Worm (Caenorhabditis elegans) whole organism, L1 larva: ENCODE measurements around the gene B0001.5.

Experiments used
- C04F5.9 ChIP-seq: sonication (generic microtip); optimal IDR thresholded peaks from 2 replicates; lab custom pipeline; 2016; ENCODE audit warnings: missing genetic modification characterization, missing compliant biosample characterization
- C16A3.4 ChIP-seq: fragments of 150-350 bp; optimal IDR thresholded peaks from 2 replicates; lab custom pipeline; 2014; ENCODE audit warnings: missing biosample characterization, missing genetic modification characterization
- C34B4.2 ChIP-seq: sonication (generic microtip); optimal IDR thresholded peaks from 2 replicates; lab custom pipeline; 2017; ENCODE audit warnings: mild to moderate bottlenecking, missing genetic modification characterization, missing compliant biosample characterization
- Y116A8C.19 ChIP-seq: sonication (generic microtip); optimal IDR thresholded peaks from 2 replicates; lab custom pipeline; 2016; ENCODE audit warnings: missing compliant biosample characterization, missing genetic modification characterization, borderline replicate concordance
- ama-1 ChIP-seq: fragments of 150-350 bp; optimal IDR thresholded peaks from 2 replicates; lab custom pipeline; 2014
- ceh-8 ChIP-seq: fragments of 200-800 bp; sonication (Bioruptor generic); optimal IDR thresholded peaks from 2 replicates; lab custom pipeline; 2018; ENCODE audit warnings: mild to moderate bottlenecking, missing genetic modification characterization, moderate library complexity, missing compliant biosample characterization
- ceh-88 ChIP-seq: fragments of 200-800 bp; sonication (Bioruptor generic); IDR thresholded peaks from 2 replicates; pipeline ENCODE4 v1.3.6; 2022; ENCODE audit warnings: missing genetic modification characterization, missing compliant biosample characterization
- dpl-1 ChIP-seq, 3 experiments: fragments of 150-350 bp in 2 of 3; sonication (generic microtip) in 1 of 3; optimal IDR thresholded peaks; 2 replicates each; lab custom pipeline; 2014 to 2017; ENCODE audit warnings: missing biosample characterization in 3 of 3, missing genetic modification characterization in 3 of 3, missing genetic modification reagents in 3 of 3
- dsc-1 ChIP-seq: sonication (generic microtip); optimal IDR thresholded peaks from 2 replicates; lab custom pipeline; 2016; ENCODE audit warnings: mild to moderate bottlenecking, missing genetic modification characterization, missing compliant biosample characterization
- efl-1 ChIP-seq, 4 experiments: fragments of 150-350 bp; optimal IDR thresholded peaks in 3 of 4; peaks in 1 of 4; 1 replicate in 1 of 4; 2 replicates in 3 of 4; lab custom pipeline; 2014; ENCODE audit warnings: missing biosample characterization in 2 of 4, missing genetic modification characterization in 2 of 4, missing genetic modification reagents in 2 of 4
- efl-3 ChIP-seq: fragments of 200-800 bp; sonication (Bioruptor generic); optimal IDR thresholded peaks from 2 replicates; lab custom pipeline; 2018; ENCODE audit warnings: mild to moderate bottlenecking, missing genetic modification characterization, missing compliant biosample characterization
- egl-13 ChIP-seq: sonication (generic microtip); optimal IDR thresholded peaks from 2 replicates; lab custom pipeline; 2016; ENCODE audit warnings: missing genotype, missing genetic modification reagents, missing genetic modification characterization, missing compliant biosample characterization
- elt-3 ChIP-seq, 6 experiments: fragments of 150-350 bp in 1 of 6; sonication (generic microtip); optimal IDR thresholded peaks; 2 replicates each; lab custom pipeline; 2017 to 2018; ENCODE audit warnings: missing biosample characterization in 6 of 6, missing genetic modification characterization in 6 of 6, inconsistent platforms in 1 of 6
- ets-5 ChIP-seq: fragments of 200-800 bp; sonication (Bioruptor generic); IDR thresholded peaks from 2 replicates; pipeline ENCODE4 v1.3.6; 2022; ENCODE audit warnings: missing genetic modification characterization, missing compliant biosample characterization
- fkh-10 ChIP-seq: sonication (generic microtip); optimal IDR thresholded peaks from 2 replicates; lab custom pipeline; 2017; ENCODE audit warnings: missing biosample characterization, missing genetic modification reagents, missing genetic modification characterization
- fkh-4 ChIP-seq: sonication (generic microtip); optimal IDR thresholded peaks from 2 replicates; lab custom pipeline; 2016; ENCODE audit warnings: missing compliant biosample characterization, missing genetic modification characterization, borderline replicate concordance
- fkh-8 ChIP-seq: sonication (generic microtip); optimal IDR thresholded peaks from 2 replicates; lab custom pipeline; 2016; ENCODE audit warnings: mild to moderate bottlenecking, missing genetic modification characterization, missing compliant biosample characterization
- hlh-17 ChIP-seq: fragments of 200-800 bp; sonication (Bioruptor generic); optimal IDR thresholded peaks from 2 replicates; lab custom pipeline; 2018; ENCODE audit warnings: missing genetic modification characterization, mild to moderate bottlenecking, missing compliant biosample characterization, moderate library complexity, borderline replicate concordance
- isw-1 ChIP-seq: fragments of 200-800 bp; sonication (Bioruptor generic); IDR thresholded peaks from 2 replicates; pipeline ENCODE4 v1.3.6; 2022; ENCODE audit warnings: missing genetic modification characterization, missing compliant biosample characterization
- lin-14 ChIP-seq: fragments of 200-800 bp; sonication (Bioruptor generic); optimal IDR thresholded peaks from 2 replicates; lab custom pipeline; 2018; ENCODE audit warnings: mild to moderate bottlenecking, missing genetic modification characterization, moderate library complexity, missing compliant biosample characterization
- lin-39 ChIP-seq: fragments of 150-350 bp; optimal IDR thresholded peaks from 2 replicates; lab custom pipeline; 2014; ENCODE audit warnings: missing biosample characterization, missing genetic modification reagents, missing genetic modification characterization
- lsy-2 ChIP-seq, 2 experiments: fragments of 150-350 bp; optimal IDR thresholded peaks; 2 replicates each; lab custom pipeline; 2014; ENCODE audit warnings: missing biosample characterization in 2 of 2, missing genetic modification characterization in 2 of 2
- mdl-1 ChIP-seq, 2 experiments: fragments of 150-350 bp; optimal IDR thresholded peaks; 2 replicates each; lab custom pipeline; 2014 to 2017; ENCODE audit warnings: missing biosample characterization in 2 of 2, missing genetic modification characterization in 2 of 2, inconsistent platforms in 1 of 2
- mef-2 ChIP-seq: fragments of 150-350 bp; optimal IDR thresholded peaks from 2 replicates; lab custom pipeline; 2014; ENCODE audit warnings: missing biosample characterization, missing genetic modification characterization
- nhr-11 ChIP-seq: fragments of 150-350 bp; optimal IDR thresholded peaks from 2 replicates; lab custom pipeline; 2014; ENCODE audit warnings: missing biosample characterization, missing genetic modification characterization
- nhr-12 ChIP-seq: sonication (generic microtip); optimal IDR thresholded peaks from 2 replicates; lab custom pipeline; 2017; ENCODE audit warnings: missing biosample characterization, missing genetic modification characterization
- nhr-237 ChIP-seq: fragments of 150-350 bp; optimal IDR thresholded peaks from 2 replicates; lab custom pipeline; 2014; ENCODE audit warnings: missing biosample characterization, missing genetic modification characterization
- nhr-28 ChIP-seq: fragments of 150-350 bp; optimal IDR thresholded peaks from 2 replicates; lab custom pipeline; 2014; ENCODE audit warnings: missing biosample characterization, missing genetic modification characterization
- nhr-71 ChIP-seq: sonication (generic microtip); optimal IDR thresholded peaks from 2 replicates; lab custom pipeline; 2016; ENCODE audit warnings: mild to moderate bottlenecking, missing genetic modification characterization, moderate library complexity, missing compliant biosample characterization
- nhr-84 ChIP-seq: sonication (generic microtip); optimal IDR thresholded peaks from 2 replicates; lab custom pipeline; 2017; ENCODE audit warnings: missing biosample characterization, missing genetic modification characterization
- nhr-85 ChIP-seq: sonication (generic microtip); peaks from one replicate; lab custom pipeline; 2016; ENCODE audit warnings: missing genetic modification characterization, inconsistent platforms, missing compliant biosample characterization
- pag-3 ChIP-seq: sonication (generic microtip); optimal IDR thresholded peaks from 2 replicates; lab custom pipeline; 2017; ENCODE audit warnings: missing genetic modification characterization, mild to moderate bottlenecking, missing compliant biosample characterization, antibody characterized with exemption, borderline replicate concordance; ENCODE audit not compliant: insufficient read depth
- pax-3 ChIP-seq: fragments of 200-800 bp; sonication (Bioruptor generic); optimal IDR thresholded peaks from 2 replicates; lab custom pipeline; 2018; ENCODE audit warnings: mild to moderate bottlenecking, missing genetic modification characterization, moderate library complexity, missing compliant biosample characterization
- snu-23 ChIP-seq: sonication (generic microtip); optimal IDR thresholded peaks from 2 replicates; lab custom pipeline; 2016; ENCODE audit warnings: missing genetic modification characterization, missing compliant biosample characterization
- sptf-1 ChIP-seq: fragments of 150-350 bp; optimal IDR thresholded peaks from 2 replicates; lab custom pipeline; 2014; ENCODE audit warnings: missing biosample characterization, missing genetic modification characterization
- unc-30 ChIP-seq: sonication (generic microtip); optimal IDR thresholded peaks from 2 replicates; lab custom pipeline; 2017; ENCODE audit warnings: missing biosample characterization, missing genetic modification characterization
- unc-62 ChIP-seq: fragments of 150-350 bp; optimal IDR thresholded peaks from 2 replicates; lab custom pipeline; 2014; ENCODE audit warnings: missing biosample characterization, missing genetic modification reagents, missing genetic modification characterization
- unc-98 ChIP-seq: fragments of 200-800 bp; sonication (Bioruptor generic); IDR thresholded peaks from 2 replicates; pipeline ENCODE4 v1.3.6; 2022; ENCODE audit warnings: missing genetic modification characterization, missing compliant biosample characterization
- vab-15 ChIP-seq: sonication (generic microtip); optimal IDR thresholded peaks from 2 replicates; lab custom pipeline; 2017; ENCODE audit warnings: missing genotype, mild to moderate bottlenecking, missing genetic modification characterization, missing compliant biosample characterization
- xbp-1 ChIP-seq: sonication (generic microtip); optimal IDR thresholded peaks from 2 replicates; lab custom pipeline; 2016; ENCODE audit warnings: missing genetic modification characterization, missing compliant biosample characterization
- ztf-11 ChIP-seq, 2 experiments: sonication (generic microtip); optimal IDR thresholded peaks; 2 replicates each; lab custom pipeline; 2016 to 2017; ENCODE audit warnings: missing genetic modification characterization in 2 of 2, missing biosample characterization in 1 of 2, missing compliant biosample characterization in 1 of 2

Gene B0001.5

DNA sequence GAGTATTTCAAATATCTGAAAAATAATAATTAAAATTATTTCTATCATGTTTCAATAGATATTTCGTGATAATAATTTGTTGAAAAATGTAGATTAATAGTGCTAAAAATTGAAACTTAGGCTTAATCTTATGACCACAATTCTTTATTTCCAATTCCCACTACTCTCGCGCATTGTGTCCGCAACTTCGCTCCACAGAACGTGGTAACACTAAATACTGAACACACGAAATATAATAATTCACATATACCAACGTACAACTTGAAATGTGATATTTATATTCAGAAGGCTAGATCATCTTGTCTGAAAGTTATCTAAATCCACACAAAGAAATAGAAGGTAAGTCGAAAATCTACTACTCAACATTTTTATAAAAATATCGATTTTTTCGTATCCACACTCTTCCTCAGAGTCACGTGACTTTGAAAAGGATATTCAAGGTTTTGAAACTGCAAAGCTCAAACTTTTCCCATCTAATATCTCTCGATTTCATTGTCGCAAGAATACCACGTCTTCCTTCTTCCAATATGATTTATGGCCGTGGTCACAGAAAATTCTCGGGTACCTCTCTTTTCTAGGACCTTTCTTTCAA is 13.6 kb upstream of the B0001.5 start, which contains the start of gene eri-12 (continued):
- TF ChIP-seq ama-1 (lab: Kevin White, UChicago) (no peak), efl-3 (GFP tag; lab: Kevin White, UChicago) (no peak), nhr-237 (tag; lab: Kevin White, UChicago) (no peak), fkh-10 (no peak)

DNA sequence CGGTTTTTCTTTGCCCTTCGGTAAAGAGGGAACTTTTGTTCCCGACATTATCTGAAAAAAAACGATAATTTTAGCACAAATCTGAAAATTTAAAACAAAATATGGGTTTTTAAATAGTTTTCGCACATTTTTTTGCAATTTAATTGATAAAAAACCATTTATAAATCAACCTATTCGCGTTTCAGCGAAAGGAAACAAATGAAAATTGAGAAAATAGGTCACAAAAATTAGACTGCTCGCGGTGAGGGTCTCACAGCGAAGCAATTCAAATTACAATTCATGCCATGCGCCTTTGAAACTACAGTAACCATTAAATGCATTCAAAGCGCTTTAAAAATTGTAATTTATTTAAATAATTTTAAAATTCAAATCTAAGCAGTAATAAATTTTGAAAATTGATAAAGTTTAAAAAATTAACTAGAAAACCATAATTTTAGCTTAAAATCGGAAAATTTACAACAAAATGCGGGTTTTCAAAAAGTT is 11.1 kb upstream of the B0001.5 start, which contains the start of gene B0001.7:
B0001.7 (minus strand) TSS at position 51 of the 483 bp plus-strand sequence.
- TF ChIP-seq lsy-2 (tag; optimal IDR thresholded peaks at IDR 0.05; lab: Kevin White, UChicago) (no peak), ets-5 (GFP tag; lab: Robert Waterston, UW) (no peak), pag-3 (no peak), ceh-88 (GFP tag; lab: Robert Waterston, UW) (no peak), unc-62 (GFP tag; lab: Kevin White, UChicago) (no peak), lin-14 (no peak), nhr-84 (tag; lab: Kevin White, UChicago) (no peak), unc-30 (no peak), isw-1 (GFP tag; lab: Robert Waterston, UW) (no peak), ama-1 (lab: Kevin White, UChicago) (no peak), xbp-1 (no peak), vab-15 (tag; lab: Kevin White, UChicago) (no peak), C16A3.4 (tag; lab: Kevin White, UChicago) (no peak), elt-3 (tag; optimal IDR thresholded peaks at IDR 0.05; lab: Kevin White, UChicago) (no peak), fkh-4 (tag; lab: Kevin White, UChicago) (no peak)

DNA sequence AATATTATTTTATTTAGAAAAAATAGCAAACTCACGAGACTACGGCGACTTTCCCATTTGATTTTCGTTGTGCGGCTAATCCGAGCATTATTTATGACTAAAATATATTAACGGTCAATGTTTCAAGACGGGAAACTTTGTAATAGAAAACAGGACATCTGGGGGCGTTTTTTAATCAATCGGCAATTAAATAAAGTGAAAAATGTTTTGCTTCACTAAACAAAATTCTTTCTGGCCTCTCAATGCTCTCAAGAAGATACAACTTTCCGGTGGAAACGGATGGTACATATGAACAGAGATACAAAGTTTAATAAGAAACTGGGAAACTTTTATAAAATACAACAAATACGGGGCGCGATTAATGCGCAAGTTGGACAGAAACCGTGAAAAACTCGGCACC is 7.7 kb upstream of the B0001.5 start, which contains the start of gene B0001.2:
B0001.2 (minus strand) TSS at position 101 of the 400 bp plus-strand sequence.
- no peak for TF ChIP-seq C04F5.9 (tag; lab: Kevin White, UChicago)
- TF ChIP-seq lin-39 = no peak
- no peak for TF ChIP-seq mef-2 (tag; lab: Kevin White, UChicago)
- no peak for TF ChIP-seq ceh-8 (GFP tag; lab: Kevin White, UChicago)
- TF ChIP-seq efl-1 (optimal IDR thresholded peaks at IDR 0.05; lab: Kevin White, UChicago) = no peak
- TF ChIP-seq efl-1 (GFP tag; optimal IDR thresholded peaks at IDR 0.05 in 1 of 2; lab: Kevin White, UChicago) = no peak
- TF ChIP-seq isw-1 (GFP tag; lab: Robert Waterston, UW) = no peak
- TF ChIP-seq nhr-28 = no peak
- no peak for TF ChIP-seq sptf-1 (tag; lab: Kevin White, UChicago)
- no peak for TF ChIP-seq ztf-11 (tag; optimal IDR thresholded peaks at IDR 0.05; lab: Kevin White, UChicago)
- no peak for TF ChIP-seq dpl-1 (GFP tag; optimal IDR thresholded peaks at IDR 0.05; lab: Kevin White, UChicago)
- TF ChIP-seq nhr-85 (tag; lab: Kevin White, UChicago) = no peak
- TF ChIP-seq nhr-71 (tag; lab: Kevin White, UChicago) = no peak
- TF ChIP-seq dsc-1 (tag; lab: Kevin White, UChicago) = no peak
- TF ChIP-seq fkh-8 (tag; lab: Kevin White, UChicago) = no peak
- TF ChIP-seq egl-13 (tag; lab: Kevin White, UChicago) = no peak
- no peak for TF ChIP-seq mdl-1 (tag; optimal IDR thresholded peaks at IDR 0.05; lab: Kevin White, UChicago)
- TF ChIP-seq unc-98 (GFP tag; lab: Robert Waterston, UW) = no peak
- TF ChIP-seq snu-23 (GFP tag; lab: Kevin White, UChicago) = no peak

DNA sequence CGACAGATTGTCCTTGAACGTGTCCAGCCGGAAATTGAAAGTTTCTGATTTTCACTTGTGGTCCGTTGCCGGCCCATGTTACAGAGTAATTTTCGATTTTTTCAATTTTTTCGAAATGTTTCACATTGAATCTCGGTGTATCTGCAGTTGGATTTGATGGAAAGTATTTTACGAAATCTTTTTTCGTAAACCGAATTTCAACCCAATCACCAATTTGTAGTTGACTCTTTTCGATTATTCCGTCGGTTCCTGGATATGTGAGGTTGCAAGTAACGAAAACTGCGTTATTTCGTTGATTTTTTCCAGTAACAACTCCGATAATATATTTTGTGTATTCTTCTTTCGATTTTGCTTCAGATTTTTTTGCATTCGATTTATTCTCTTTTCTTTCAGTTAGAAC is 6.5 kb upstream of the B0001.5 start:
- TF ChIP-seq Y116A8C.19 (tag; lab: Kevin White, UChicago) (no peak), nhr-11 (tag; lab: Kevin White, UChicago) (no peak), pax-3 (tag; lab: Kevin White, UChicago) (no peak), C04F5.9 (tag; lab: Kevin White, UChicago) (no peak), ceh-88 (GFP tag; lab: Robert Waterston, UW) (no peak), C34B4.2 (tag; lab: Kevin White, UChicago) (no peak), lin-14 (no peak), nhr-12 (tag; lab: Kevin White, UChicago) (no peak), egl-13 (tag; lab: Kevin White, UChicago) (no peak), fkh-8 (tag; lab: Kevin White, UChicago) (no peak), elt-3 (tag; optimal IDR thresholded peaks at IDR 0.05; lab: Kevin White, UChicago) (no peak), hlh-17 (GFP tag; lab: Kevin White, UChicago) (no peak), nhr-237 (tag; lab: Kevin White, UChicago) (no peak)
- TF ChIP-seq, all 84 proteins: peak for 0
